Worm (Caenorhabditis elegans) whole organism, L4 larva: Measurements from ENCODE around the gene R160.13.

Experiments
- D1046.2 ChIP-seq: fragments of 200-800 bp; sonication (Bioruptor generic); IDR thresholded peaks from 2 replicates; pipeline ENCODE4 v1.3.6; 2022; ENCODE audit warnings: missing genetic modification characterization, missing compliant biosample characterization
- R02D3.7 ChIP-seq: fragments of 150-350 bp; sonication (generic microtip); optimal IDR thresholded peaks from 3 replicates; lab custom pipeline; 2014; ENCODE audit warnings: missing biosample characterization, missing genetic modification characterization
- Y105C5A.15 ChIP-seq: fragments of 200-800 bp; sonication (Bioruptor generic); IDR thresholded peaks from 2 replicates; pipeline ENCODE4 v1.3.6; 2022; ENCODE audit warnings: missing genetic modification characterization, missing compliant biosample characterization
- aha-1 ChIP-seq: fragments of 150-350 bp; peaks from one replicate; lab custom pipeline; 2014; ENCODE audit warnings: missing biosample characterization, missing genetic modification characterization
- ceh-20 ChIP-seq: fragments of 200-800 bp; sonication (Bioruptor generic); IDR thresholded peaks from 2 replicates; pipeline ENCODE4 v1.3.6; 2022; ENCODE audit warnings: missing genetic modification reagents, missing genetic modification characterization, missing compliant biosample characterization
- ceh-28 ChIP-seq: fragments of 150-350 bp; optimal IDR thresholded peaks from 2 replicates; lab custom pipeline; 2014; ENCODE audit warnings: missing biosample characterization, missing genetic modification reagents, missing genetic modification characterization
- ceh-62 ChIP-seq: sonication (generic microtip); optimal IDR thresholded peaks from 2 replicates; lab custom pipeline; 2017; ENCODE audit warnings: missing biosample characterization, missing genetic modification characterization
- daf-16 ChIP-seq, 3 experiments: sonication (generic microtip); optimal IDR thresholded peaks; 2 replicates each; lab custom pipeline; 2016 to 2017; ENCODE audit warnings: missing genetic modification characterization in 3 of 3, missing genetic modification reagents in 3 of 3, mild to moderate bottlenecking in 2 of 3, missing compliant biosample characterization in 2 of 3, missing biosample characterization in 1 of 3, moderate library complexity in 1 of 3
- daf-19 ChIP-seq: fragments of 200-800 bp; sonication (Bioruptor generic); conservative IDR thresholded peaks from 2 replicates; pipeline ENCODE4 v1.3.6; 2022; ENCODE audit warnings: missing genetic modification characterization, missing compliant biosample characterization
- dmd-8 ChIP-seq: fragments of 200-800 bp; sonication (Bioruptor generic); IDR thresholded peaks from 2 replicates; pipeline ENCODE4 v1.3.6; 2022; ENCODE audit warnings: missing genetic modification characterization, missing compliant biosample characterization
- dmd-9 ChIP-seq: fragments of 200-800 bp; sonication (Bioruptor generic); IDR thresholded peaks from 2 replicates; pipeline ENCODE4 v1.3.6; 2022; ENCODE audit warnings: missing genetic modification reagents, missing genetic modification characterization, missing compliant biosample characterization
- duxl-1 ChIP-seq: sonication (generic microtip); optimal IDR thresholded peaks from 2 replicates; lab custom pipeline; 2016; ENCODE audit warnings: mild to moderate bottlenecking, missing genetic modification characterization, moderate library complexity, missing compliant biosample characterization; ENCODE audit not compliant: poor library complexity
- egl-27 ChIP-seq: sonication (generic microtip); optimal IDR thresholded peaks from 3 replicates; lab custom pipeline; 2017; ENCODE audit warnings: missing biosample characterization, missing genetic modification reagents, missing genetic modification characterization
- gei-8 ChIP-seq: fragments of 200-800 bp; sonication (Bioruptor generic); optimal IDR thresholded peaks from 2 replicates; lab custom pipeline; 2018; ENCODE audit warnings: mild to moderate bottlenecking, missing genetic modification characterization, missing compliant biosample characterization
- hlh-11 ChIP-seq: fragments of 200-800 bp; sonication (Bioruptor generic); optimal IDR thresholded peaks from 2 replicates; lab custom pipeline; 2018; ENCODE audit warnings: mild to moderate bottlenecking, missing genetic modification characterization, missing compliant biosample characterization
- hlh-30 ChIP-seq: sonication (generic microtip); optimal IDR thresholded peaks from 2 replicates; lab custom pipeline; 2017; ENCODE audit warnings: antibody characterized with exemption, mild to moderate bottlenecking, missing genetic modification characterization, missing compliant biosample characterization; ENCODE audit not compliant: insufficient read depth
- lim-7 ChIP-seq: fragments of 200-800 bp; sonication (Bioruptor generic); IDR thresholded peaks from 2 replicates; pipeline ENCODE4 v1.3.6; 2022; ENCODE audit warnings: missing genetic modification characterization, missing compliant biosample characterization
- lir-3 ChIP-seq: sonication (generic microtip); optimal IDR thresholded peaks from 2 replicates; lab custom pipeline; 2016; ENCODE audit warnings: mild to moderate bottlenecking, missing genetic modification characterization, missing compliant biosample characterization
- madf-5 ChIP-seq, 2 experiments: fragments of 200-800 bp; sonication (Bioruptor generic); IDR thresholded peaks; 2 replicates each; pipeline ENCODE4 v1.3.6; 2022; ENCODE audit warnings: missing compliant biosample characterization in 2 of 2, missing genetic modification characterization in 2 of 2
- mdt-29 ChIP-seq: fragments of 200-800 bp; sonication (Bioruptor generic); IDR thresholded peaks from 2 replicates; pipeline ENCODE4 v1.3.6; 2022; ENCODE audit warnings: missing genetic modification reagents, missing genetic modification characterization, missing compliant biosample characterization
- mxl-2 ChIP-seq: fragments of 200-800 bp; sonication (Bioruptor generic); conservative IDR thresholded peaks from 2 replicates; pipeline ENCODE4 v1.3.6; 2022; ENCODE audit warnings: missing genetic modification reagents, missing genetic modification characterization, missing compliant biosample characterization
- nhr-10 ChIP-seq: fragments of 150-350 bp; optimal IDR thresholded peaks from 2 replicates; lab custom pipeline; 2014; ENCODE audit warnings: missing biosample characterization, missing genetic modification characterization
- nhr-11 ChIP-seq: fragments of 150-350 bp; optimal IDR thresholded peaks from 2 replicates; lab custom pipeline; 2014; ENCODE audit warnings: missing biosample characterization, missing genetic modification characterization
- nhr-42 ChIP-seq: fragments of 200-800 bp; sonication (Bioruptor generic); IDR thresholded peaks from 2 replicates; pipeline ENCODE4 v1.3.6; 2022; ENCODE audit warnings: missing genetic modification characterization, missing compliant biosample characterization
- nhr-6 ChIP-seq: fragments of 150-350 bp; optimal IDR thresholded peaks from 2 replicates; lab custom pipeline; 2014; ENCODE audit warnings: missing biosample characterization, missing genetic modification characterization
- rbr-2 ChIP-seq: sonication (generic microtip); optimal IDR thresholded peaks from 2 replicates; lab custom pipeline; 2016; ENCODE audit warnings: missing genotype, missing genetic modification characterization, missing compliant biosample characterization
- saeg-2 ChIP-seq: fragments of 200-800 bp; sonication (Bioruptor generic); IDR thresholded peaks from 2 replicates; pipeline ENCODE4 v1.3.6; 2022; ENCODE audit warnings: missing genetic modification reagents, missing genetic modification characterization, missing compliant biosample characterization
- spr-3 ChIP-seq: fragments of 200-800 bp; sonication (Bioruptor generic); optimal IDR thresholded peaks from 2 replicates; lab custom pipeline; 2018; ENCODE audit warnings: mild to moderate bottlenecking, missing genetic modification characterization, missing compliant biosample characterization
- tag-97 ChIP-seq: fragments of 200-800 bp; sonication (Bioruptor generic); IDR thresholded peaks from 2 replicates; pipeline ENCODE4 v1.3.6; 2022; ENCODE audit warnings: missing genetic modification characterization, missing compliant biosample characterization
- tra-1 ChIP-seq: fragments of 200-800 bp; sonication (Bioruptor generic); IDR thresholded peaks from 2 replicates; pipeline ENCODE4 v1.3.6; 2022; ENCODE audit warnings: missing genetic modification reagents, missing genetic modification characterization, missing compliant biosample characterization
- unc-39 ChIP-seq: sonication (generic microtip); optimal IDR thresholded peaks from 2 replicates; lab custom pipeline; 2017; ENCODE audit warnings: missing biosample characterization, missing genetic modification characterization
- unc-62 ChIP-seq, 3 experiments: fragments of 150-350 bp in 1 of 3; sonication (generic microtip); optimal IDR thresholded peaks in 2 of 3; peaks in 1 of 3; 1 replicate in 1 of 3; 2 replicates in 2 of 3; lab custom pipeline; 2014 to 2017; ENCODE audit warnings: missing biosample characterization in 3 of 3, missing genetic modification characterization in 3 of 3, missing genetic modification reagents in 3 of 3, missing genotype in 1 of 3
- vab-7 ChIP-seq: fragments of 200-800 bp; sonication (Bioruptor generic); IDR thresholded peaks from 2 replicates; pipeline ENCODE4 v1.3.6; 2022; ENCODE audit warnings: missing genetic modification reagents, missing genetic modification characterization, missing compliant biosample characterization
- zfp-2 ChIP-seq: sonication (generic microtip); optimal IDR thresholded peaks from 2 replicates; lab custom pipeline; 2016; ENCODE audit warnings: mild to moderate bottlenecking, missing genetic modification characterization, missing compliant biosample characterization
- ztf-7 ChIP-seq: fragments of 150-350 bp; optimal IDR thresholded peaks from 2 replicates; lab custom pipeline; 2014; ENCODE audit warnings: missing biosample characterization, missing genetic modification characterization

The R160.13 gene

ce11 chrX:4383316-4383936 lies 12.1 kb upstream of the R160.13 start, which contains the start of gene lst-2 (continued):
- TF ChIP-seq egl-27 (no peak), hlh-11 (tag; lab: Kevin White, UChicago) (peak; percentile 6), hlh-30 (tag; lab: Kevin White, UChicago) (no peak), dmd-9 (no peak), nhr-10 (no peak), nhr-11 (tag; lab: Kevin White, UChicago) (no peak), mxl-2 (GFP tag; lab: Robert Waterston, UW) (no peak), ceh-20 (GFP tag; lab: Robert Waterston, UW) (no peak), daf-16 (GFP tag; optimal IDR thresholded peaks at IDR 0.05; lab: Kevin White, UChicago) (no peak), daf-16 (tag; optimal IDR thresholded peaks at IDR 0.05; lab: Kevin White, UChicago) (no peak), saeg-2 (GFP tag; lab: Robert Waterston, UW) (no peak), madf-5 (GFP tag; IDR thresholded peaks at IDR 0.05; lab: Robert Waterston, UW) (no peak), lir-3 (no peak)
- TF ChIP-seq, all 104 proteins: peak for 4

DNA sequence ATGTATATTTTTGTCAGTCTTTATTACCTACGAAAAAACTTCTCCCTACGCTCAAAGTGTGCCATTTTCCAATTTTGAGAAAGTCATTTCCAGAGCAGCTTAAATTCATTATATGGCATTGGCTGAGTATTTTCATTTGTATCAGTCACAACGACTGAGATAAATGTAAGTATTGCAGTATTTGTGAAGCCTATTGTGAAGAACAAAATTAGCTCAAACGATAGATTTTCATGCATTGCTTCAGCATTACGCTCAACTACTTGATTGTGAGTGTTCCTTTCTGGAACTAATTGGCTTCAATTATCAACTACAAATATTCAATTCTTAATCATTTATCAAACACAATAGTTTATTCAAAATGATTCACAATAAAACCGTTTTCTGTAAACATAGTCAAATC lies 6.4 kb upstream of the R160.13 start, which contains the start of gene R160.12:
Gene R160.12, minus strand, starts transcription at position 101 of the 400 bp plus-strand sequence.
- TF ChIP-seq unc-39 (tag; lab: Kevin White, UChicago) = no peak

DNA sequence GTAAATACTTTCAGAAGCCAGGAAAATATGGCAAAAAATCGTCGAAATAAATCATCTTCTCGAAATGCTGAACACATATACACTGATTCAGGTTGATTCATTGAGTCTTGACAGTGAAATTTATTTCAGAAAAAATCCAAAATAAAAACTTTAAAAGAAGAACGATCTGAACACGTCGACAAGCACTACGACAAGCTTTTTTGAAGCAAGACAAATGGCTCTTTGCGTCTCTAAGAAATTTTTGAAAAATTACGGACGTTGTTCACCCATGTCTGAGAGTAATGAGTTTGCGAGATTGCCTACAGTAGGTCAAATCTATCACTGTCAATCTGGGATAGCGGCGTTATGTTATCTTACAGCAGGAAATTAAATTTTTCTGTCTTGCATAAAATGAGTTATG lies 5.5 kb upstream of the R160.13 start, which contains the start of gene R160.2:
Gene R160.2, minus strand, starts transcription at position 101 of the 400 bp plus-strand sequence.
- TF ChIP-seq ceh-28 (tag; lab: Kevin White, UChicago) = no peak
- no peak for TF ChIP-seq vab-7 (GFP tag; lab: Robert Waterston, UW)

ce11 chrX:4373123-4373522 lies 1.8 kb upstream of the R160.13 start, which contains the start of gene R160.6:
R160.6 (minus strand) TSS chrX:4373223.
- no peak for TF ChIP-seq vab-7 (GFP tag; lab: Robert Waterston, UW)
- no peak for TF ChIP-seq rbr-2 (tag; lab: Kevin White, UChicago)
- no peak for TF ChIP-seq ztf-7
- no peak for TF ChIP-seq nhr-42 (GFP tag; lab: Robert Waterston, UW)
- no peak for TF ChIP-seq daf-19 (GFP tag; lab: Robert Waterston, UW)
- TF ChIP-seq lim-7 = no peak
- no peak for TF ChIP-seq nhr-6
- TF ChIP-seq dmd-8 (GFP tag; lab: Robert Waterston, UW) = no peak
- no peak for TF ChIP-seq tra-1 (GFP tag; lab: Robert Waterston, UW)

ce11 chrX:4371988-4372387 lies 675 bp upstream of the R160.13 start, which contains the start of gene R160.14:
R160.14 (minus strand) TSS chrX:4372088.
- no peak for TF ChIP-seq nhr-6
- peak in 1 of 2 experiments; percentile 48 for TF ChIP-seq unc-62 (GFP tag; optimal IDR thresholded peaks at IDR 0.05 in 1 of 2; lab: Kevin White, UChicago)
- no peak for TF ChIP-seq unc-62 (tag; optimal IDR thresholded peaks at IDR 0.05; lab: Kevin White, UChicago)
- no peak for TF ChIP-seq ceh-62 (tag; lab: Kevin White, UChicago)
- TF ChIP-seq spr-3 (GFP tag; lab: Kevin White, UChicago) = no peak
- no peak for TF ChIP-seq R02D3.7 (tag; lab: Kevin White, UChicago)
- TF ChIP-seq gei-8 (GFP tag; lab: Kevin White, UChicago) = no peak
- TF ChIP-seq aha-1 = no peak
- TF ChIP-seq tag-97 = no peak

ce11 chrX:4370756-4371155 lies 557 bp downstream of the R160.13 start, which contains the start of gene R160.5:
R160.5 (minus strand) TSS chrX:4370856.
- TF ChIP-seq zfp-2 (tag; lab: Kevin White, UChicago) (no peak), duxl-1 (no peak), Y105C5A.15 (GFP tag; lab: Robert Waterston, UW) (no peak), gei-8 (GFP tag; lab: Kevin White, UChicago) (no peak), D1046.2 (GFP tag; lab: Robert Waterston, UW) (no peak), mdt-29 (GFP tag; lab: Robert Waterston, UW) (no peak)
